Fruit fly (Drosophila melanogaster) whole organism, adult: Measurements from ENCODE around the gene Smu1.

Experiments
- CG5204 ChIP-seq: fragments of 200-800 bp; sonication (Bioruptor generic); optimal IDR thresholded peaks from 2 replicates; lab custom pipeline; 2016; ENCODE audit warnings: missing biosample characterization, missing genetic modification characterization
- CG7101 ChIP-seq: fragments of 200-800 bp; sonication (Bioruptor generic); optimal IDR thresholded peaks from 2 replicates; lab custom pipeline; 2018; ENCODE audit warnings: missing biosample characterization, mild to moderate bottlenecking, missing genetic modification characterization, moderate library complexity
- Crg-1 ChIP-seq: fragments of 200-800 bp; sonication (Bioruptor generic); optimal IDR thresholded peaks from 2 replicates; lab custom pipeline; 2016; ENCODE audit warnings: missing biosample characterization, missing genetic modification characterization
- Hr96 ChIP-seq: fragments of 200-800 bp; sonication (Bioruptor generic); optimal IDR thresholded peaks from 2 replicates; lab custom pipeline; 2016; ENCODE audit warnings: missing biosample characterization, missing genetic modification characterization
- Mnt ChIP-seq: fragments of 200-800 bp; sonication (Bioruptor generic); optimal IDR thresholded peaks from 2 replicates; lab custom pipeline; 2016; ENCODE audit warnings: missing biosample characterization, mild to moderate bottlenecking, missing genetic modification characterization
- bab1 ChIP-seq: fragments of 200-800 bp; sonication (Bioruptor generic); optimal IDR thresholded peaks from 3 replicates; lab custom pipeline; 2019; ENCODE audit warnings: missing biosample characterization, mild to moderate bottlenecking, missing genetic modification characterization, moderate library complexity
- cnc ChIP-seq, 2 experiments: fragments of >200 bp; optimal IDR thresholded peaks; 2 replicates each; lab custom pipeline; 2017
- kay ChIP-seq: fragments of 200-800 bp; sonication (Bioruptor generic); peaks from one replicate; lab custom pipeline; 2016; ENCODE audit warnings: missing biosample characterization, missing genetic modification characterization, borderline replicate concordance
- pad ChIP-seq: fragments of 200-800 bp; sonication (Bioruptor generic); optimal IDR thresholded peaks from 3 replicates; lab custom pipeline; 2017; ENCODE audit warnings: missing biosample characterization, missing genetic modification characterization, mild to moderate bottlenecking, moderate library complexity, missing genetic modification reagents
- tj ChIP-seq: fragments of 200-800 bp; sonication (Bioruptor generic); optimal IDR thresholded peaks from 3 replicates; lab custom pipeline; 2017; ENCODE audit warnings: missing biosample characterization, mild to moderate bottlenecking, missing genetic modification characterization, moderate library complexity

DNA sequence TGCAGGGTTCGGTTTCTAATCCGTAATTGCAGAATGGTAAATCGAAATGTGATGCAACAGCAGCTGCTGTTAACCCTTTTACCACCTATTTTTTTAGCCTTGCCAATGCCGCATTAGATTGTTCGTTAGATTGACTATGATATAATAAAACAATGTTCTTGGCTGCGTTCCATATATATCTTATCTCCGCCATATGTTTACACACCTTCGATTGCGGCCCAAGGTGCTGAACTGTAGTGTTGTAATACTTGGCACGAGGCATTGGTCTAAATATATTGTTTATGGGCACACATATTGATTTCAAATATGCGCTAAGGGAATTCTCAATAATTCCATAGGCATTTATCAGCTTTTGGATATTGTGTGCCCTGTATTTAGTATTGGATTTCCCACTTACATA, 10.6 kb upstream of the Smu1 start:
- TF ChIP-seq bab1, result no peak
- no peak for TF ChIP-seq pad (GFP tag; lab: Kevin White, UChicago)
- no peak for TF ChIP-seq CG7101 (tag; lab: Kevin White, UChicago)
- no peak for TF ChIP-seq Hr96
- no peak for TF ChIP-seq Mnt (GFP tag; lab: Kevin White, UChicago)
- TF ChIP-seq kay, result peak; percentile 8
- TF ChIP-seq tj (GFP tag; lab: Kevin White, UChicago), result no peak
- no peak for TF ChIP-seq cnc (optimal IDR thresholded peaks at IDR 0.05; lab: Kevin White, UChicago)
- TF ChIP-seq Crg-1 (GFP tag; lab: Kevin White, UChicago), result no peak
- no peak for TF ChIP-seq CG5204 (GFP tag; lab: Kevin White, UChicago)
